Worm (Caenorhabditis elegans) whole organism, early embryonic: ENCODE data around the gene mtpn-1.

Experiments used
- B0310.2 ChIP-seq: sonication (generic microtip); optimal IDR thresholded peaks from 2 replicates; lab custom pipeline; 2016; ENCODE audit warnings: mild to moderate bottlenecking, missing genetic modification characterization, missing compliant biosample characterization
- F13C5.2 ChIP-seq: sonication (generic microtip); optimal IDR thresholded peaks from 2 replicates; lab custom pipeline; 2017; ENCODE audit warnings: mild to moderate bottlenecking, missing genetic modification characterization, inconsistent platforms, missing compliant biosample characterization
- aly-1 ChIP-seq: sonication (generic microtip); optimal IDR thresholded peaks from 2 replicates; lab custom pipeline; 2016; ENCODE audit warnings: missing genetic modification characterization, missing compliant biosample characterization
- ama-1 ChIP-seq: fragments of 150-350 bp; optimal IDR thresholded peaks from 2 replicates; lab custom pipeline; 2014
- ceh-13 ChIP-seq: fragments of 200-800 bp; sonication (Bioruptor generic); optimal IDR thresholded peaks from 2 replicates; lab custom pipeline; 2018; ENCODE audit warnings: mild to moderate bottlenecking, missing genetic modification characterization, missing compliant biosample characterization
- ceh-36 ChIP-seq: sonication (generic microtip); optimal IDR thresholded peaks from 2 replicates; lab custom pipeline; 2016; ENCODE audit warnings: missing genetic modification characterization, inconsistent platforms, missing compliant biosample characterization
- ets-7 ChIP-seq: sonication (generic microtip); optimal IDR thresholded peaks from 2 replicates; lab custom pipeline; 2016; ENCODE audit warnings: missing genotype, missing genetic modification characterization, missing compliant biosample characterization
- flt-1 ChIP-seq: fragments of 200-800 bp; sonication (Bioruptor generic); IDR thresholded peaks from 2 replicates; pipeline ENCODE4 v1.3.6; 2022; ENCODE audit warnings: missing genetic modification characterization, missing compliant biosample characterization
- hmbx-1 ChIP-seq: sonication (generic microtip); optimal IDR thresholded peaks from 2 replicates; lab custom pipeline; 2016; ENCODE audit warnings: mild to moderate bottlenecking, missing genetic modification characterization, missing compliant biosample characterization
- hmg-4 ChIP-seq: fragments of 200-800 bp; sonication (Bioruptor generic); optimal IDR thresholded peaks from 2 replicates; lab custom pipeline; 2018; ENCODE audit warnings: mild to moderate bottlenecking, missing genetic modification characterization, missing compliant biosample characterization
- hnd-1 ChIP-seq: sonication (generic microtip); optimal IDR thresholded peaks from 2 replicates; lab custom pipeline; 2016; ENCODE audit warnings: missing genetic modification characterization, missing compliant biosample characterization
- pes-1 ChIP-seq: fragments of 200-800 bp; sonication (Bioruptor generic); IDR thresholded peaks from 2 replicates; pipeline ENCODE4 v1.3.6; 2022; ENCODE audit warnings: missing genetic modification reagents, missing genetic modification characterization, missing compliant biosample characterization
- scrt-1 ChIP-seq: fragments of 200-800 bp; sonication (Bioruptor generic); IDR thresholded peaks from 2 replicates; pipeline ENCODE4 v1.3.6; 2022; ENCODE audit warnings: missing genetic modification characterization, missing compliant biosample characterization
- sea-1 ChIP-seq: fragments of 200-800 bp; sonication (Bioruptor generic); conservative IDR thresholded peaks from 2 replicates; pipeline ENCODE4 v1.3.6; 2022; ENCODE audit warnings: missing genetic modification characterization, missing compliant biosample characterization
- tbx-11 ChIP-seq: fragments of 200-800 bp; sonication (Bioruptor generic); IDR thresholded peaks from 2 replicates; pipeline ENCODE4 v1.3.6; 2022; ENCODE audit warnings: missing genetic modification characterization, missing compliant biosample characterization
- tbx-37 ChIP-seq: fragments of 200-800 bp; sonication (Bioruptor generic); conservative IDR thresholded peaks from 2 replicates; pipeline ENCODE4 v1.3.6; 2022; ENCODE audit warnings: missing genetic modification reagents, missing genetic modification characterization, missing compliant biosample characterization
- tra-4 ChIP-seq: sonication (generic microtip); optimal IDR thresholded peaks from 2 replicates; lab custom pipeline; 2017; ENCODE audit warnings: missing genetic modification characterization, missing compliant biosample characterization

mtpn-1 gene

DNA sequence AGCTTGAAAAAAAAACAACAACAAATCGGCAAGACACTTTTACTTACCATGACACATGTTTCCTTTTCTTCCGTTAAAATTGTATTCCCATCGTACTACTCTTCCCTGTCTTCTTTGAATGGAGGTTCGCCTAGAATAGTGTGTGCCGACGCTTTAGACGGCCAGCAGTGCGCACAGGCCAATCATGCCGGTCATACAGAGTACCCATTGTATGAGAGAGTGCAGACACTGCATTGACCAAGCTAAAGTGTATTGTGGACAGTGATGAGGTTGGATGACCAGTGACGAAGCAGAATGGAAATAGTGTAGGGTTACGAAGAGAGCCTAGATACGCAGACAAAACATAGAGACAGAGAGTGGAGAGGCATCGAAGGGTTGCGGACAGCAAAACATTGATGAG lies 5.4 kb upstream of the mtpn-1 start, which contains the start of gene dhhc-9:
dhhc-9 (minus strand) TSS at position 154 of the 400 bp plus-strand sequence.
- TF ChIP-seq hmg-4 (GFP tag; lab: Kevin White, UChicago) (peak; percentile 79), F13C5.2 (peak; percentile 55), aly-1 (tag; lab: Kevin White, UChicago) (no peak)

ce11 chrX:2403724-2404123 lies 3.5 kb upstream of the mtpn-1 start, which contains the start of gene C43H6.4:
Gene C43H6.4, plus strand, starts transcription at chrX:2404024.
- TF ChIP-seq ceh-36 (tag; lab: Kevin White, UChicago) = no peak
- TF ChIP-seq flt-1 = no peak
- TF ChIP-seq aly-1 (tag; lab: Kevin White, UChicago) = no peak
- no peak for TF ChIP-seq B0310.2 (tag; lab: Kevin White, UChicago)
- no peak for TF ChIP-seq ets-7 (tag; lab: Kevin White, UChicago)
- no peak for TF ChIP-seq scrt-1 (GFP tag; lab: Robert Waterston, UW)
- no peak for TF ChIP-seq tbx-37
- no peak for TF ChIP-seq hmbx-1 (tag; lab: Kevin White, UChicago)
- no peak for TF ChIP-seq tra-4 (tag; lab: Kevin White, UChicago)
- no peak for TF ChIP-seq ama-1
- no peak for TF ChIP-seq hmg-4 (GFP tag; lab: Kevin White, UChicago)

DNA sequence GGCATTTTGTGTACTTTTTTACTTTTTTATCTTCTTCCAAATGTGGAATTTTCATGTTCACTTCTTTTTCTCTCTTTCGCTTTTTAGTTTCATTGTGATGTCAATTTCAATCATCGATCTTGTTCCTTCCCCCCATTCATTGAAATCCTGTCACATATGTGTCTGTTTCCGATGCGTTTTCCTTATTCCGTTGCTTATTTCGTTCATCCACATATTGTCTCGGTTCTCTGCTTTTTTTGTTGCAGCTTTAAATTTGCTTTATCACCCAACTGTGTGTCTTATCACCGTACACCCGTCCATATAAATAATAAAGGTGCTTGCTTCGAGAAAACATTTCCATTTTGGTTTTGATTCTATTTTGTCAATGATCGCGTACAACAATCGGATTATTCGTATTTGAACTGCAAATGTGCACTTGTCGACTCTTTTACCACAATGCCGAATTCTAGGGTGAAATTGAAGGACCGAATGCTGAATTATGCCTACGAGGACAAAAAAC lies 2.0 kb downstream of the mtpn-1 start, which contains the start of the genes C43H6.12 and trpp-12:
C43H6.12 (plus strand) TSS at position 365 of the 499 bp plus-strand sequence.
trpp-12 (plus strand) TSS at position 449 of the 499 bp plus-strand sequence.
- no peak for TF ChIP-seq F13C5.2
- no peak for TF ChIP-seq aly-1 (tag; lab: Kevin White, UChicago)
- no peak for TF ChIP-seq scrt-1 (GFP tag; lab: Robert Waterston, UW)
- TF ChIP-seq pes-1 (GFP tag; lab: Robert Waterston, UW) = no peak
- no peak for TF ChIP-seq flt-1
- TF ChIP-seq hmbx-1 (tag; lab: Kevin White, UChicago) = no peak
- no peak for TF ChIP-seq ceh-13 (GFP tag; lab: Kevin White, UChicago)
- TF ChIP-seq hmg-4 (GFP tag; lab: Kevin White, UChicago) = no peak
- TF ChIP-seq ets-7 (tag; lab: Kevin White, UChicago) = no peak
- no peak for TF ChIP-seq tra-4 (tag; lab: Kevin White, UChicago)
- no peak for TF ChIP-seq ama-1
- TF ChIP-seq ceh-36 (tag; lab: Kevin White, UChicago) = no peak
- TF ChIP-seq tbx-37 = no peak
- no peak for TF ChIP-seq sea-1
- no peak for TF ChIP-seq tbx-11 (GFP tag; lab: Robert Waterston, UW)
- TF ChIP-seq hnd-1 (tag; lab: Kevin White, UChicago) = no peak
- TF ChIP-seq B0310.2 (tag; lab: Kevin White, UChicago) = no peak

DNA sequence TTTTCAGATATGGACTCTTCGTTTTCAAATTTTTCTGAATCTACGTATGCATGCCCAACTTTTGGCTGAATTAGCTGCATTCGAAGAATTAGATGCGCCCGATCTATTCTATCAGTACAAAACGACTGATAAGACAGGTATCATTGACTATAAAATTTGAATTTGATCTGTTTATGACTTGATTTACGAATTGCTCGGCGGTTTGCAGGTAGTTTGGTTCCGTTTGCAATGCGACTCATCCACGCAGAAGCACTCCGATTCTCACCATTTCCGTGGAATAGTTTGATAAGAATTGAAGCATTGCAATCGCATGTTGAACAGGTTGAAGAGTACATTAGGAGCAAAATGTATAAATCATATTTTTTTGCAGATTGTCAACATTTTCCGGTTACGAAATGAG lies 3.7 kb downstream of the mtpn-1 start:
- no peak for TF ChIP-seq F13C5.2
- no peak for TF ChIP-seq tbx-11 (GFP tag; lab: Robert Waterston, UW)
- no peak for TF ChIP-seq tbx-37
- TF ChIP-seq ama-1 = no peak
- no peak for TF ChIP-seq pes-1 (GFP tag; lab: Robert Waterston, UW)
- no peak for TF ChIP-seq sea-1
- no peak for TF ChIP-seq hnd-1 (tag; lab: Kevin White, UChicago)
- TF ChIP-seq hmg-4 (GFP tag; lab: Kevin White, UChicago) = no peak
- no peak for TF ChIP-seq hmbx-1 (tag; lab: Kevin White, UChicago)
- TF ChIP-seq flt-1 = no peak
- TF ChIP-seq aly-1 (tag; lab: Kevin White, UChicago) = no peak
- no peak for TF ChIP-seq ceh-36 (tag; lab: Kevin White, UChicago)
- TF ChIP-seq ets-7 (tag; lab: Kevin White, UChicago) = no peak
- no peak for TF ChIP-seq tra-4 (tag; lab: Kevin White, UChicago)
- TF ChIP-seq B0310.2 (tag; lab: Kevin White, UChicago) = no peak
- no peak for TF ChIP-seq scrt-1 (GFP tag; lab: Robert Waterston, UW)
- no peak for TF ChIP-seq ceh-13 (GFP tag; lab: Kevin White, UChicago)

DNA sequence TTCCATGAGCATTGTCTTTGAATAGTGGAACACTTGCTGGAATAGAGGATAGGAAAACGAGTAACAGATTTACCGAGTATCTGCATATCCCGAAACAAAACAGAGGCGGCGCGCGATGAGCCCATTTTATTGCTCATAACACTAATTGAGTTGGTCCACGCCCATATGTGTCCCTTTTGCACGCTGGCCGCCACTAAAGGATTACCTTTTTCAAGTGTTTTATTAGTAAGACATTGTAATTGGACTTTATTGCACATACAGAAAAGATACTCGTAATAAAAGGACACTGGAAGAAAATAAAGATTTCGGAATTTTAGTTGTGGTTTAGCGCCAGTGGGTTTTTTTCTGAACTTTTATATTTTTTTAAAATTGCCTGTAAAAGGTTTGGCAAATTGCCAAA lies 6.0 kb downstream of the mtpn-1 start, which contains the start of gene hlh-15:
hlh-15 (minus strand) TSS at position 101 of the 400 bp plus-strand sequence.
- no peak for TF ChIP-seq ets-7 (tag; lab: Kevin White, UChicago)
- TF ChIP-seq B0310.2 (tag; lab: Kevin White, UChicago) = no peak
- TF ChIP-seq scrt-1 (GFP tag; lab: Robert Waterston, UW) = no peak
- TF ChIP-seq sea-1 = no peak
- no peak for TF ChIP-seq tra-4 (tag; lab: Kevin White, UChicago)
- no peak for TF ChIP-seq ceh-13 (GFP tag; lab: Kevin White, UChicago)
- TF ChIP-seq F13C5.2 = no peak

- no peak for TF ChIP-seq ceh-13 (GFP tag; lab: Kevin White, UChicago)
- TF ChIP-seq sea-1 = no peak
Measured at ce11 chrX:2419777-2420176, 12.5 kb downstream of the mtpn-1 start, which contains the start of gene glr-7. Gene glr-7, minus strand, starts transcription at chrX:2419877.

ce11 chrX:2422123-2422522 lies 14.9 kb downstream of the mtpn-1 start:
- TF ChIP-seq hnd-1 (tag; lab: Kevin White, UChicago) = no peak
- no peak for TF ChIP-seq tra-4 (tag; lab: Kevin White, UChicago)
- no peak for TF ChIP-seq F13C5.2
- no peak for TF ChIP-seq sea-1
- TF ChIP-seq hmbx-1 (tag; lab: Kevin White, UChicago) = no peak
- TF ChIP-seq hmg-4 (GFP tag; lab: Kevin White, UChicago) = no peak
- no peak for TF ChIP-seq aly-1 (tag; lab: Kevin White, UChicago)
- no peak for TF ChIP-seq tbx-37
- no peak for TF ChIP-seq ceh-36 (tag; lab: Kevin White, UChicago)
- TF ChIP-seq ets-7 (tag; lab: Kevin White, UChicago) = no peak
- no peak for TF ChIP-seq flt-1
- TF ChIP-seq scrt-1 (GFP tag; lab: Robert Waterston, UW) = no peak
- no peak for TF ChIP-seq tbx-11 (GFP tag; lab: Robert Waterston, UW)
- TF ChIP-seq B0310.2 (tag; lab: Kevin White, UChicago) = no peak
